Worm (Caenorhabditis elegans) whole organism, L4 larva: ENCODE results near the gene cec-2.
A peak's percentile ranks its signal among the peaks of the same experiment; 100 is the strongest.

Experiments used
- F26F4.8 ChIP-seq: fragments of 200-800 bp; sonication (Bioruptor generic); conservative IDR thresholded peaks from 2 replicates; pipeline ENCODE4 v1.3.6; 2022; ENCODE audit warnings: missing genetic modification characterization, missing compliant biosample characterization
- F37D6.2 ChIP-seq: sonication (generic microtip); optimal IDR thresholded peaks from 2 replicates; lab custom pipeline; 2016; ENCODE audit warnings: mild to moderate bottlenecking, missing genetic modification characterization, missing compliant biosample characterization
- F44E2.7 ChIP-seq: fragments of 200-800 bp; sonication (Bioruptor generic); IDR thresholded peaks from 2 replicates; pipeline ENCODE4 v2.1.2; 2022; ENCODE audit warnings: missing genetic modification characterization, missing compliant biosample characterization
- T20F7.1 ChIP-seq: fragments of 200-800 bp; sonication (Bioruptor generic); optimal IDR thresholded peaks from 2 replicates; lab custom pipeline; 2018; ENCODE audit warnings: mild to moderate bottlenecking, missing genetic modification characterization, missing compliant biosample characterization
- Y105C5A.15 ChIP-seq: fragments of 200-800 bp; sonication (Bioruptor generic); IDR thresholded peaks from 2 replicates; pipeline ENCODE4 v1.3.6; 2022; ENCODE audit warnings: missing genetic modification characterization, missing compliant biosample characterization
- Y48G9A.11 ChIP-seq: fragments of 200-800 bp; sonication (Bioruptor generic); IDR thresholded peaks from 2 replicates; pipeline ENCODE4 v1.3.6; 2022; ENCODE audit warnings: missing genetic modification reagents, missing genetic modification characterization, missing compliant biosample characterization
- ama-1 ChIP-seq: fragments of 150-350 bp; optimal IDR thresholded peaks from 2 replicates; lab custom pipeline; 2014; ENCODE audit warnings: inconsistent platforms, mixed read lengths
- ceh-20 ChIP-seq: fragments of 200-800 bp; sonication (Bioruptor generic); IDR thresholded peaks from 2 replicates; pipeline ENCODE4 v1.3.6; 2022; ENCODE audit warnings: missing genetic modification reagents, missing genetic modification characterization, missing compliant biosample characterization
- ceh-28 ChIP-seq: fragments of 150-350 bp; optimal IDR thresholded peaks from 2 replicates; lab custom pipeline; 2014; ENCODE audit warnings: missing biosample characterization, missing genetic modification reagents, missing genetic modification characterization
- ceh-32 ChIP-seq: sonication (generic microtip); optimal IDR thresholded peaks from 2 replicates; lab custom pipeline; 2016; ENCODE audit warnings: mild to moderate bottlenecking, missing genetic modification characterization, missing compliant biosample characterization; ENCODE audit not compliant: poor library complexity
- ceh-82 ChIP-seq: sonication (generic microtip); optimal IDR thresholded peaks from 2 replicates; lab custom pipeline; 2017; ENCODE audit warnings: missing biosample characterization, missing genetic modification characterization
- ctbp-1 ChIP-seq: fragments of 200-800 bp; sonication (Bioruptor generic); IDR thresholded peaks from 2 replicates; pipeline ENCODE4 v1.3.6; 2022; ENCODE audit warnings: missing genetic modification reagents, missing genetic modification characterization, missing compliant biosample characterization
- dmd-9 ChIP-seq: fragments of 200-800 bp; sonication (Bioruptor generic); IDR thresholded peaks from 2 replicates; pipeline ENCODE4 v1.3.6; 2022; ENCODE audit warnings: missing genetic modification reagents, missing genetic modification characterization, missing compliant biosample characterization
- dve-1 ChIP-seq: sonication (generic microtip); optimal IDR thresholded peaks from 2 replicates; lab custom pipeline; 2017; ENCODE audit warnings: antibody characterized with exemption, mild to moderate bottlenecking, missing genetic modification characterization, missing compliant biosample characterization; ENCODE audit not compliant: insufficient read depth
- hlh-11 ChIP-seq: fragments of 200-800 bp; sonication (Bioruptor generic); optimal IDR thresholded peaks from 2 replicates; lab custom pipeline; 2018; ENCODE audit warnings: mild to moderate bottlenecking, missing genetic modification characterization, missing compliant biosample characterization
- hlh-30 ChIP-seq: sonication (generic microtip); optimal IDR thresholded peaks from 2 replicates; lab custom pipeline; 2017; ENCODE audit warnings: antibody characterized with exemption, mild to moderate bottlenecking, missing genetic modification characterization, missing compliant biosample characterization; ENCODE audit not compliant: insufficient read depth
- hmg-1.1 ChIP-seq: fragments of 200-800 bp; sonication (Bioruptor generic); IDR thresholded peaks from 2 replicates; pipeline ENCODE4 v1.3.6; 2022; ENCODE audit warnings: missing genetic modification reagents, missing genetic modification characterization, missing compliant biosample characterization
- jun-1 ChIP-seq: fragments of 150-350 bp; optimal IDR thresholded peaks from 2 replicates; lab custom pipeline; 2014; ENCODE audit warnings: missing biosample characterization, missing genetic modification reagents, missing genetic modification characterization
- lin-13 ChIP-seq: fragments of 150-350 bp; optimal IDR thresholded peaks from 2 replicates; lab custom pipeline; 2014; ENCODE audit warnings: missing biosample characterization, missing genetic modification reagents, missing genetic modification characterization
- lin-29 ChIP-seq: fragments of 200-800 bp; sonication (Bioruptor generic); IDR thresholded peaks from 2 replicates; pipeline ENCODE4 v1.3.6; 2022; ENCODE audit warnings: missing genetic modification reagents, missing genetic modification characterization, missing compliant biosample characterization
- lin-38 ChIP-seq: fragments of 200-800 bp; sonication (Bioruptor generic); IDR thresholded peaks from 2 replicates; pipeline ENCODE4 v1.3.6; 2022; ENCODE audit warnings: missing genetic modification reagents, missing genetic modification characterization, missing compliant biosample characterization
- lsy-2 ChIP-seq, 2 experiments: fragments of 150-350 bp in 1 of 2; sonication (generic microtip) in 1 of 2; optimal IDR thresholded peaks; 2 replicates each; lab custom pipeline; 2014 to 2017; ENCODE audit warnings: missing biosample characterization in 2 of 2, missing genetic modification characterization in 2 of 2
- mes-2 ChIP-seq: sonication (generic microtip); optimal IDR thresholded peaks from 2 replicates; lab custom pipeline; 2016; ENCODE audit warnings: missing genotype, mild to moderate bottlenecking, missing genetic modification characterization, missing compliant biosample characterization; ENCODE audit not compliant: poor library complexity, severe bottlenecking
- mxl-3 ChIP-seq: fragments of 200-800 bp; sonication (Bioruptor generic); optimal IDR thresholded peaks from 2 replicates; lab custom pipeline; 2018; ENCODE audit warnings: mild to moderate bottlenecking, missing genetic modification characterization, missing compliant biosample characterization
- nhr-10 ChIP-seq: fragments of 150-350 bp; optimal IDR thresholded peaks from 2 replicates; lab custom pipeline; 2014; ENCODE audit warnings: missing biosample characterization, missing genetic modification characterization
- nhr-11 ChIP-seq: fragments of 150-350 bp; optimal IDR thresholded peaks from 2 replicates; lab custom pipeline; 2014; ENCODE audit warnings: missing biosample characterization, missing genetic modification characterization
- nhr-111 ChIP-seq: fragments of 200-800 bp; sonication (Bioruptor generic); optimal IDR thresholded peaks from 2 replicates; lab custom pipeline; 2018; ENCODE audit warnings: mild to moderate bottlenecking, missing genetic modification characterization, missing compliant biosample characterization
- nhr-237 ChIP-seq: sonication (generic microtip); optimal IDR thresholded peaks from 2 replicates; lab custom pipeline; 2017; ENCODE audit warnings: missing biosample characterization, missing genetic modification characterization
- nhr-28 ChIP-seq: fragments of 150-350 bp; optimal IDR thresholded peaks from 2 replicates; lab custom pipeline; 2014; ENCODE audit warnings: missing biosample characterization, missing genetic modification characterization
- nhr-41 ChIP-seq: fragments of 200-800 bp; sonication (Bioruptor generic); IDR thresholded peaks from 2 replicates; pipeline ENCODE4 v1.3.6; 2022; ENCODE audit warnings: missing genetic modification reagents, missing genetic modification characterization, missing compliant biosample characterization
- pha-4 ChIP-seq, 2 experiments: fragments of 150-350 bp in 1 of 2; fragments of 200-800 bp in 1 of 2; sonication (Bioruptor generic) in 1 of 2; IDR thresholded peaks in 1 of 2; optimal IDR thresholded peaks in 1 of 2; 2 replicates each; pipeline versions ENCODE4 v1.3.6 to Lab custom; 2014 to 2022; ENCODE audit warnings: missing genetic modification characterization in 2 of 2, missing genetic modification reagents in 2 of 2, missing biosample characterization in 1 of 2, missing compliant biosample characterization in 1 of 2
- php-3 ChIP-seq: fragments of 200-800 bp; sonication (Bioruptor generic); IDR thresholded peaks from 2 replicates; pipeline ENCODE4 v1.3.6; 2022; ENCODE audit warnings: missing genetic modification reagents, missing genetic modification characterization, missing compliant biosample characterization
- pqm-1 ChIP-seq: sonication (generic microtip); optimal IDR thresholded peaks from 2 replicates; lab custom pipeline; 2017; ENCODE audit warnings: missing biosample characterization, missing genetic modification characterization
- rbr-2 ChIP-seq: sonication (generic microtip); optimal IDR thresholded peaks from 2 replicates; lab custom pipeline; 2016; ENCODE audit warnings: missing genotype, missing genetic modification characterization, missing compliant biosample characterization
- saeg-2 ChIP-seq: fragments of 200-800 bp; sonication (Bioruptor generic); IDR thresholded peaks from 2 replicates; pipeline ENCODE4 v1.3.6; 2022; ENCODE audit warnings: missing genetic modification reagents, missing genetic modification characterization, missing compliant biosample characterization
- sdz-12 ChIP-seq: fragments of 200-800 bp; sonication (Bioruptor generic); optimal IDR thresholded peaks from 2 replicates; lab custom pipeline; 2018; ENCODE audit warnings: mild to moderate bottlenecking, missing genetic modification characterization, missing compliant biosample characterization
- set-16 ChIP-seq: fragments of 200-800 bp; sonication (Bioruptor generic); IDR thresholded peaks from 2 replicates; pipeline ENCODE4 v1.3.6; 2022; ENCODE audit warnings: missing genetic modification reagents, missing genetic modification characterization, missing compliant biosample characterization
- skn-1 ChIP-seq: fragments of 150-350 bp; optimal IDR thresholded peaks from 2 replicates; lab custom pipeline; 2014; ENCODE audit warnings: missing biosample characterization, missing genetic modification characterization
- snpc-1.2 ChIP-seq: fragments of 200-800 bp; sonication (Bioruptor generic); IDR thresholded peaks from 2 replicates; pipeline ENCODE4 v1.3.6; 2022; ENCODE audit warnings: missing genetic modification reagents, missing genetic modification characterization, missing compliant biosample characterization
- snpc-4 ChIP-seq: fragments of 150-350 bp; optimal IDR thresholded peaks from 2 replicates; lab custom pipeline; 2014; ENCODE audit warnings: missing biosample characterization, missing genetic modification characterization
- unc-130 ChIP-seq: sonication (generic microtip); optimal IDR thresholded peaks from 2 replicates; lab custom pipeline; 2016; ENCODE audit warnings: missing genetic modification reagents, missing genetic modification characterization, missing compliant biosample characterization
- unc-62 ChIP-seq, 3 experiments: fragments of 150-350 bp in 1 of 3; sonication (generic microtip); optimal IDR thresholded peaks in 2 of 3; peaks in 1 of 3; 1 replicate in 1 of 3; 2 replicates in 2 of 3; lab custom pipeline; 2014 to 2017; ENCODE audit warnings: missing biosample characterization in 3 of 3, missing genetic modification characterization in 3 of 3, missing genetic modification reagents in 3 of 3, missing genotype in 1 of 3
- vab-7 ChIP-seq: fragments of 200-800 bp; sonication (Bioruptor generic); IDR thresholded peaks from 2 replicates; pipeline ENCODE4 v1.3.6; 2022; ENCODE audit warnings: missing genetic modification reagents, missing genetic modification characterization, missing compliant biosample characterization
- zfp-2 ChIP-seq: sonication (generic microtip); optimal IDR thresholded peaks from 2 replicates; lab custom pipeline; 2016; ENCODE audit warnings: mild to moderate bottlenecking, missing genetic modification characterization, missing compliant biosample characterization
- zip-2 ChIP-seq: fragments of 150-350 bp; optimal IDR thresholded peaks from 2 replicates; lab custom pipeline; 2014; ENCODE audit warnings: missing biosample characterization, missing genetic modification characterization

Gene cec-2

ce11 chrIV:1207980-1208379 lies 37.5 kb downstream of the cec-2 start, which contains the start of gene dsl-1:
Gene dsl-1, minus strand, starts transcription at chrIV:1208080.
- no peak for TF ChIP-seq rbr-2
- no peak for TF ChIP-seq zfp-2 (tag; lab: Kevin White, UChicago)
- TF ChIP-seq ctbp-1 (GFP tag; lab: Robert Waterston, UW): no peak
- TF ChIP-seq ama-1: no peak
- no peak for TF ChIP-seq lin-29 (GFP tag; lab: Robert Waterston, UW)
- TF ChIP-seq hmg-1.1: no peak

- TF ChIP-seq F26F4.8 (GFP tag; lab: Robert Waterston, UW) (no peak), nhr-41 (no peak), zip-2 (tag; lab: Kevin White, UChicago) (no peak), nhr-10 (tag; lab: Kevin White, UChicago) (no peak), hlh-11 (no peak), nhr-237 (tag; lab: Kevin White, UChicago) (no peak), saeg-2 (GFP tag; lab: Robert Waterston, UW) (no peak), ceh-32 (tag; lab: Kevin White, UChicago) (no peak), zfp-2 (tag; lab: Kevin White, UChicago) (no peak), hlh-30 (no peak), F44E2.7 (GFP tag; lab: Robert Waterston, UW) (no peak), lin-38 (no peak), snpc-4 (tag; lab: Kevin White, UChicago) (no peak), nhr-28 (tag; lab: Kevin White, UChicago) (peak; percentile 16), mxl-3 (GFP tag; lab: Kevin White, UChicago) (peak; percentile 60), F37D6.2 (tag; lab: Kevin White, UChicago) (no peak)
These were observed 38.8 kb downstream of the cec-2 start for ce11 chrIV:1209320-1209719.

ce11 chrIV:1209813-1210212 lies 39.3 kb downstream of the cec-2 start:
- TF ChIP-seq zfp-2 (tag; lab: Kevin White, UChicago) (no peak), set-16 (GFP tag; lab: Robert Waterston, UW) (peak; percentile 51)

- TF ChIP-seq pha-4 (GFP tag; IDR thresholded peaks at IDR 0.05; lab: Robert Waterston, UW) (no peak), pha-4 (tag; optimal IDR thresholded peaks at IDR 0.05; lab: Kevin White, UChicago) (no peak), dve-1 (tag; lab: Kevin White, UChicago) (no peak), lsy-2 (tag; optimal IDR thresholded peaks at IDR 0.05; lab: Kevin White, UChicago) (no peak), lin-13 (no peak), unc-130 (no peak), nhr-111 (GFP tag; lab: Kevin White, UChicago) (no peak), ctbp-1 (GFP tag; lab: Robert Waterston, UW) (no peak), nhr-11 (tag; lab: Kevin White, UChicago) (no peak), nhr-237 (tag; lab: Kevin White, UChicago) (no peak), Y48G9A.11 (no peak), nhr-10 (tag; lab: Kevin White, UChicago) (no peak), mes-2 (no peak), saeg-2 (GFP tag; lab: Robert Waterston, UW) (no peak), ceh-32 (tag; lab: Kevin White, UChicago) (no peak), skn-1 (tag; lab: Kevin White, UChicago) (no peak), pqm-1 (tag; lab: Kevin White, UChicago) (peak; percentile 44), T20F7.1 (GFP tag; lab: Kevin White, UChicago) (no peak), snpc-1.2 (no peak), ceh-82 (no peak), vab-7 (GFP tag; lab: Robert Waterston, UW) (no peak), dmd-9 (GFP tag; lab: Robert Waterston, UW) (no peak), unc-62 (GFP tag; optimal IDR thresholded peaks at IDR 0.05 in 1 of 2; lab: Kevin White, UChicago) (no peak), unc-62 (tag; optimal IDR thresholded peaks at IDR 0.05; lab: Kevin White, UChicago) (no peak), jun-1 (tag; lab: Kevin White, UChicago) (no peak), php-3 (peak; percentile 40; the same call in 1 of the 2 replicates), ceh-20 (GFP tag; lab: Robert Waterston, UW) (no peak), Y105C5A.15 (GFP tag; lab: Robert Waterston, UW) (no peak), sdz-12 (no peak), nhr-41 (no peak), ceh-28 (tag; lab: Kevin White, UChicago) (no peak)
These were observed 41.4 kb downstream of the cec-2 start for ce11 chrIV:1211902-1212301.
